Worm (Caenorhabditis elegans) whole organism, L3 larva: ENCODE data around the gene F15D4.4.

Source experiments
- R02D3.7 ChIP-seq: fragments of 150-350 bp; optimal IDR thresholded peaks from 2 replicates; lab custom pipeline; 2014; ENCODE audit warnings: missing biosample characterization, missing genetic modification characterization
- ZK546.5 ChIP-seq: sonication (generic microtip); optimal IDR thresholded peaks from 2 replicates; lab custom pipeline; 2017; ENCODE audit warnings: missing biosample characterization, missing genetic modification characterization
- ama-1 ChIP-seq: fragments of 150-350 bp; optimal IDR thresholded peaks from 2 replicates; lab custom pipeline; 2018
- ceh-28 ChIP-seq: fragments of 150-350 bp; optimal IDR thresholded peaks from 2 replicates; lab custom pipeline; 2014; ENCODE audit warnings: missing biosample characterization, missing genetic modification reagents, missing genetic modification characterization
- ceh-9 ChIP-seq: sonication (generic microtip); optimal IDR thresholded peaks from 2 replicates; lab custom pipeline; 2018; ENCODE audit warnings: missing biosample characterization, missing genetic modification characterization
- egl-5 ChIP-seq: fragments of 150-350 bp; optimal IDR thresholded peaks from 2 replicates; lab custom pipeline; 2017; ENCODE audit warnings: missing biosample characterization, missing genetic modification reagents, missing genetic modification characterization, inconsistent platforms
- elt-1 ChIP-seq: fragments of 150-350 bp; optimal IDR thresholded peaks from 2 replicates; lab custom pipeline; 2014; ENCODE audit warnings: missing biosample characterization, missing genetic modification characterization
- elt-2 ChIP-seq: sonication (generic microtip); optimal IDR thresholded peaks from 2 replicates; lab custom pipeline; 2016; ENCODE audit warnings: missing genetic modification reagents, mild to moderate bottlenecking, missing genetic modification characterization, missing compliant biosample characterization
- elt-3 ChIP-seq, 3 experiments: fragments of 150-350 bp in 1 of 3; sonication (generic microtip) in 2 of 3; optimal IDR thresholded peaks; 2 replicates in 2 of 3; 4 replicates in 1 of 3; lab custom pipeline; 2014 to 2017; ENCODE audit warnings: missing biosample characterization in 3 of 3, missing genetic modification characterization in 3 of 3
- eor-1 ChIP-seq, 2 experiments: fragments of 150-350 bp; optimal IDR thresholded peaks; 2 replicates each; lab custom pipeline; 2014 to 2018; ENCODE audit warnings: missing biosample characterization in 2 of 2, missing genetic modification characterization in 2 of 2
- fkh-10 ChIP-seq: sonication (generic microtip); optimal IDR thresholded peaks from 2 replicates; lab custom pipeline; 2017; ENCODE audit warnings: missing biosample characterization, missing genetic modification reagents, missing genetic modification characterization
- fkh-2 ChIP-seq: fragments of 150-350 bp; optimal IDR thresholded peaks from 2 replicates; lab custom pipeline; 2014; ENCODE audit warnings: missing biosample characterization, missing genetic modification reagents, missing genetic modification characterization
- fos-1 ChIP-seq: fragments of 150-350 bp; optimal IDR thresholded peaks from 2 replicates; lab custom pipeline; 2014; ENCODE audit warnings: missing biosample characterization, missing genetic modification characterization
- hmg-11 ChIP-seq: sonication (generic microtip); optimal IDR thresholded peaks from 2 replicates; lab custom pipeline; 2016; ENCODE audit warnings: missing genetic modification characterization, missing compliant biosample characterization
- jun-1 ChIP-seq: fragments of 150-350 bp; optimal IDR thresholded peaks from 2 replicates; lab custom pipeline; 2014; ENCODE audit warnings: missing biosample characterization, missing genetic modification reagents, missing genetic modification characterization
- lin-15B ChIP-seq: fragments of 150-350 bp; optimal IDR thresholded peaks from 2 replicates; lab custom pipeline; 2014; ENCODE audit warnings: missing biosample characterization, missing genetic modification characterization
- lin-39 ChIP-seq: fragments of 150-350 bp; optimal IDR thresholded peaks from 2 replicates; lab custom pipeline; 2018; ENCODE audit warnings: missing biosample characterization, missing genetic modification reagents, missing genetic modification characterization
- lsy-12 ChIP-seq: sonication (generic microtip); optimal IDR thresholded peaks from 2 replicates; lab custom pipeline; 2016; ENCODE audit warnings: mild to moderate bottlenecking, missing genetic modification characterization, missing compliant biosample characterization
- mml-1 ChIP-seq: fragments of 150-350 bp; sonication (generic microtip); optimal IDR thresholded peaks from 3 replicates; lab custom pipeline; 2014; ENCODE audit warnings: missing biosample characterization, missing genetic modification characterization
- nfya-1 ChIP-seq: sonication (generic microtip); optimal IDR thresholded peaks from 2 replicates; lab custom pipeline; 2017; ENCODE audit warnings: missing genetic modification characterization, mild to moderate bottlenecking, missing compliant biosample characterization, antibody characterized with exemption, moderate library complexity; ENCODE audit not compliant: insufficient read depth
- nhr-12 ChIP-seq: fragments of 150-350 bp; optimal IDR thresholded peaks from 2 replicates; lab custom pipeline; 2014; ENCODE audit warnings: missing biosample characterization, missing genetic modification characterization
- nhr-23 ChIP-seq: fragments of 150-350 bp; optimal IDR thresholded peaks from 2 replicates; lab custom pipeline; 2014; ENCODE audit warnings: missing biosample characterization, missing genetic modification reagents, missing genetic modification characterization
- nhr-237 ChIP-seq: fragments of 150-350 bp; optimal IDR thresholded peaks from 2 replicates; lab custom pipeline; 2014; ENCODE audit warnings: missing biosample characterization, missing genetic modification characterization
- nhr-25 ChIP-seq: sonication (generic microtip); optimal IDR thresholded peaks from 2 replicates; lab custom pipeline; 2017; ENCODE audit warnings: missing biosample characterization, missing genetic modification characterization
- nhr-28 ChIP-seq: fragments of 150-350 bp; optimal IDR thresholded peaks from 2 replicates; lab custom pipeline; 2014; ENCODE audit warnings: missing biosample characterization, missing genetic modification characterization
- nhr-67 ChIP-seq: fragments of 150-350 bp; optimal IDR thresholded peaks from 2 replicates; lab custom pipeline; 2014; ENCODE audit warnings: missing biosample characterization, missing genetic modification characterization
- nhr-76 ChIP-seq: fragments of 150-350 bp; sonication (generic microtip); optimal IDR thresholded peaks from 5 replicates; lab custom pipeline; 2014; ENCODE audit warnings: missing biosample characterization, missing genetic modification characterization
- nhr-77 ChIP-seq: fragments of 150-350 bp; optimal IDR thresholded peaks from 2 replicates; lab custom pipeline; 2014; ENCODE audit warnings: missing biosample characterization, missing genetic modification characterization
- pha-4 ChIP-seq: fragments of 150-350 bp; optimal IDR thresholded peaks from 2 replicates; lab custom pipeline; 2014; ENCODE audit warnings: missing biosample characterization, missing genetic modification reagents, missing genetic modification characterization
- pqm-1 ChIP-seq: fragments of 150-350 bp; optimal IDR thresholded peaks from 2 replicates; lab custom pipeline; 2017; ENCODE audit warnings: missing biosample characterization, missing genetic modification characterization, inconsistent platforms
- sea-2 ChIP-seq: fragments of 150-350 bp; sonication (generic microtip); optimal IDR thresholded peaks from 4 replicates; lab custom pipeline; 2014; ENCODE audit warnings: missing biosample characterization, missing genetic modification reagents, missing genetic modification characterization
- skn-1 ChIP-seq: fragments of 150-350 bp; optimal IDR thresholded peaks from 2 replicates; lab custom pipeline; 2014; ENCODE audit warnings: missing biosample characterization, missing genetic modification characterization
- snpc-4 ChIP-seq: fragments of 150-350 bp; optimal IDR thresholded peaks from 2 replicates; lab custom pipeline; 2014; ENCODE audit warnings: missing biosample characterization, missing genetic modification characterization
- tbx-2 ChIP-seq: sonication (generic microtip); optimal IDR thresholded peaks from 2 replicates; lab custom pipeline; 2016; ENCODE audit warnings: mild to moderate bottlenecking, missing genetic modification characterization, missing compliant biosample characterization
- ztf-11 ChIP-seq: fragments of 150-350 bp; optimal IDR thresholded peaks from 2 replicates; lab custom pipeline; 2014; ENCODE audit warnings: missing biosample characterization, missing genetic modification characterization
- ztf-4 ChIP-seq: fragments of 150-350 bp; optimal IDR thresholded peaks from 2 replicates; lab custom pipeline; 2014; ENCODE audit warnings: missing biosample characterization, missing genetic modification characterization

Gene F15D4.4

ce11 chrII:13219373-13219772 is 23.5 kb downstream of the F15D4.4 start:
- TF ChIP-seq ztf-11 (tag; lab: Kevin White, UChicago) (no peak), ama-1 (no peak), egl-5 (tag; lab: Kevin White, UChicago) (no peak), nhr-237 (tag; lab: Kevin White, UChicago) (no peak), fkh-10 (GFP tag; lab: Kevin White, UChicago) (no peak), nhr-12 (no peak), lin-15B (tag; lab: Kevin White, UChicago) (no peak), nhr-67 (no peak), nhr-25 (no peak), pha-4 (tag; lab: Kevin White, UChicago) (no peak), elt-2 (tag; lab: Kevin White, UChicago) (no peak), lin-39 (tag; lab: Kevin White, UChicago) (no peak), ceh-9 (tag; lab: Kevin White, UChicago) (no peak), nfya-1 (tag; lab: Kevin White, UChicago) (no peak), ZK546.5 (tag; lab: Kevin White, UChicago) (no peak), ztf-4 (tag; lab: Kevin White, UChicago) (no peak), eor-1 (tag; optimal IDR thresholded peaks at IDR 0.05; lab: Kevin White, UChicago) (no peak), snpc-4 (no peak)
- TF ChIP-seq, all 47 proteins: peak for 0

- TF ChIP-seq nhr-25 (no peak), sea-2 (GFP tag; lab: Kevin White, UChicago) (no peak), elt-3 (tag; optimal IDR thresholded peaks at IDR 0.05; lab: Kevin White, UChicago) (no peak), fkh-2 (tag; lab: Kevin White, UChicago) (no peak), snpc-4 (no peak), elt-1 (no peak), lsy-12 (tag; lab: Kevin White, UChicago) (no peak), fos-1 (tag; lab: Kevin White, UChicago) (no peak), ama-1 (no peak), nhr-76 (tag; lab: Kevin White, UChicago) (no peak)
Measured at ce11 chrII:13215792-13216191, 27.1 kb downstream of the F15D4.4 start, which contains the start of gene F15D4.2. Gene F15D4.2, plus strand, starts transcription at chrII:13216092.

- TF ChIP-seq nhr-28 (no peak), elt-1 (no peak), fos-1 (tag; lab: Kevin White, UChicago) (no peak), nfya-1 (tag; lab: Kevin White, UChicago) (peak; percentile 68), R02D3.7 (tag; lab: Kevin White, UChicago) (peak; percentile 66), lsy-12 (tag; lab: Kevin White, UChicago) (peak; percentile 70), lin-39 (tag; lab: Kevin White, UChicago) (peak; percentile 44), elt-3 (tag; optimal IDR thresholded peaks at IDR 0.05; lab: Kevin White, UChicago) (no peak), pha-4 (tag; lab: Kevin White, UChicago) (peak; percentile 78), lin-15B (tag; lab: Kevin White, UChicago) (peak; percentile 87), skn-1 (tag; lab: Kevin White, UChicago) (peak; percentile 60), jun-1 (peak; percentile 54), nhr-25 (peak; percentile 20), pqm-1 (tag; lab: Kevin White, UChicago) (peak; percentile 5), egl-5 (tag; lab: Kevin White, UChicago) (peak; percentile 50), nhr-23 (peak; percentile 49), ama-1 (peak; percentile 82), snpc-4 (peak; percentile 41), elt-2 (tag; lab: Kevin White, UChicago) (peak; percentile 51), fkh-10 (GFP tag; lab: Kevin White, UChicago) (peak; percentile 70), ceh-9 (tag; lab: Kevin White, UChicago) (no peak), ceh-28 (tag; lab: Kevin White, UChicago) (peak; percentile 45), mml-1 (no peak), eor-1 (tag; optimal IDR thresholded peaks at IDR 0.05; lab: Kevin White, UChicago) (no peak), hmg-11 (tag; lab: Kevin White, UChicago) (peak; percentile 61), tbx-2 (tag; lab: Kevin White, UChicago) (no peak), nhr-77 (tag; lab: Kevin White, UChicago) (peak; percentile 76)
Measured at ce11 chrII:13199674-13200215, 43.2 kb downstream of the F15D4.4 start, which contains the start of gene btf-1. Gene btf-1, plus strand, starts transcription at chrII:13200165.

ce11 chrII:13198845-13199244 is 44.1 kb downstream of the F15D4.4 start:
- TF ChIP-seq elt-2 (tag; lab: Kevin White, UChicago) = no peak
- TF ChIP-seq lin-39 (tag; lab: Kevin White, UChicago) = no peak
- peak; percentile 87 for TF ChIP-seq pha-4 (tag; lab: Kevin White, UChicago)
- no peak for TF ChIP-seq nhr-76 (tag; lab: Kevin White, UChicago)
- TF ChIP-seq nhr-25 = no peak
- no peak for TF ChIP-seq jun-1
